Worm (Caenorhabditis elegans) whole organism, L2 larva: ENCODE measurements around the gene H03E18.2.

ENCODE experiments used
- C34F6.9 ChIP-seq: fragments of 150-350 bp; optimal IDR thresholded peaks from 2 replicates; lab custom pipeline; 2014; ENCODE audit warnings: missing biosample characterization, missing genetic modification characterization
- F13H6.1 ChIP-seq: sonication (generic microtip); optimal IDR thresholded peaks from 2 replicates; lab custom pipeline; 2016; ENCODE audit warnings: missing genetic modification characterization, missing compliant biosample characterization
- R02D3.7 ChIP-seq: fragments of 150-350 bp; optimal IDR thresholded peaks from 2 replicates; lab custom pipeline; 2014; ENCODE audit warnings: missing biosample characterization, missing genetic modification characterization
- Y55F3AM.14 ChIP-seq: fragments of 200-800 bp; sonication (Bioruptor generic); optimal IDR thresholded peaks from 2 replicates; lab custom pipeline; 2018; ENCODE audit warnings: mild to moderate bottlenecking, missing genetic modification characterization, missing compliant biosample characterization
- ZK546.5 ChIP-seq: sonication (generic microtip); optimal IDR thresholded peaks from 2 replicates; lab custom pipeline; 2017; ENCODE audit warnings: missing biosample characterization, missing genetic modification characterization
- alr-1 ChIP-seq: fragments of 150-350 bp; optimal IDR thresholded peaks from 2 replicates; lab custom pipeline; 2014; ENCODE audit warnings: missing biosample characterization, missing genetic modification characterization
- aly-2 ChIP-seq: fragments of 150-350 bp; optimal IDR thresholded peaks from 2 replicates; lab custom pipeline; 2014; ENCODE audit warnings: missing biosample characterization, missing genetic modification characterization
- ama-1 ChIP-seq: fragments of 150-350 bp; optimal IDR thresholded peaks from 2 replicates; lab custom pipeline; 2018; ENCODE audit warnings: inconsistent platforms
- blmp-1 ChIP-seq: sonication (generic microtip); optimal IDR thresholded peaks from 2 replicates; lab custom pipeline; 2017; ENCODE audit warnings: missing genetic modification characterization, mild to moderate bottlenecking, missing compliant biosample characterization, antibody characterized with exemption, moderate library complexity; ENCODE audit not compliant: insufficient read depth
- ceh-16 ChIP-seq: fragments of 150-350 bp; optimal IDR thresholded peaks from 2 replicates; lab custom pipeline; 2014; ENCODE audit warnings: missing biosample characterization, missing genetic modification characterization
- ceh-82 ChIP-seq: fragments of 150-350 bp; optimal IDR thresholded peaks from 2 replicates; lab custom pipeline; 2014; ENCODE audit warnings: missing biosample characterization, missing genetic modification characterization
- crh-2 ChIP-seq: sonication (generic microtip); optimal IDR thresholded peaks from 2 replicates; lab custom pipeline; 2017; ENCODE audit warnings: missing biosample characterization, missing genetic modification characterization
- dmd-4 ChIP-seq: sonication (generic microtip); optimal IDR thresholded peaks from 2 replicates; lab custom pipeline; 2017; ENCODE audit warnings: missing biosample characterization, missing genetic modification characterization
- egl-27 ChIP-seq: sonication (generic microtip); optimal IDR thresholded peaks from 3 replicates; lab custom pipeline; 2017; ENCODE audit warnings: missing biosample characterization, missing genetic modification reagents, missing genetic modification characterization
- elt-1 ChIP-seq: fragments of 150-350 bp; optimal IDR thresholded peaks from 2 replicates; lab custom pipeline; 2014; ENCODE audit warnings: missing biosample characterization, missing genetic modification characterization
- elt-3 ChIP-seq: sonication (generic microtip); optimal IDR thresholded peaks from 2 replicates; lab custom pipeline; 2017; ENCODE audit warnings: missing biosample characterization, missing genetic modification characterization
- fos-1 ChIP-seq: fragments of 150-350 bp; optimal IDR thresholded peaks from 2 replicates; lab custom pipeline; 2014; ENCODE audit warnings: missing biosample characterization, missing genetic modification characterization
- gmeb-1 ChIP-seq: fragments of 150-350 bp; optimal IDR thresholded peaks from 2 replicates; lab custom pipeline; 2014; ENCODE audit warnings: missing biosample characterization, missing genetic modification characterization
- lin-11 ChIP-seq: fragments of 150-350 bp; sonication (generic microtip); optimal IDR thresholded peaks from 2 replicates; lab custom pipeline; 2014; ENCODE audit warnings: missing biosample characterization, missing genetic modification characterization, inconsistent platforms, mixed read lengths
- lin-13 ChIP-seq: fragments of 150-350 bp; optimal IDR thresholded peaks from 2 replicates; lab custom pipeline; 2014; ENCODE audit warnings: missing biosample characterization, missing genetic modification reagents, missing genetic modification characterization
- lin-39 ChIP-seq: fragments of 150-350 bp; optimal IDR thresholded peaks from 2 replicates; lab custom pipeline; 2014; ENCODE audit warnings: missing biosample characterization, missing genetic modification reagents, missing genetic modification characterization
- lsy-2 ChIP-seq, 2 experiments: fragments of 150-350 bp in 1 of 2; sonication (generic microtip) in 1 of 2; optimal IDR thresholded peaks; 2 replicates each; lab custom pipeline; 2014 to 2017; ENCODE audit warnings: missing biosample characterization in 2 of 2, missing genetic modification characterization in 2 of 2
- mab-5 ChIP-seq: fragments of 150-350 bp; optimal IDR thresholded peaks from 2 replicates; lab custom pipeline; 2014; ENCODE audit warnings: missing biosample characterization, missing genetic modification characterization
- mbf-1 ChIP-seq: sonication (generic microtip); optimal IDR thresholded peaks from 2 replicates; lab custom pipeline; 2017; ENCODE audit warnings: missing biosample characterization, missing genetic modification characterization
- mdl-1 ChIP-seq, 2 experiments: fragments of 150-350 bp in 1 of 2; sonication (generic microtip) in 1 of 2; optimal IDR thresholded peaks; 2 replicates each; lab custom pipeline; 2017; ENCODE audit warnings: missing biosample characterization in 2 of 2, missing genetic modification characterization in 2 of 2
- nhr-10 ChIP-seq: sonication (generic microtip); optimal IDR thresholded peaks from 2 replicates; lab custom pipeline; 2017; ENCODE audit warnings: missing biosample characterization, missing genetic modification characterization
- nhr-11 ChIP-seq: fragments of 150-350 bp; optimal IDR thresholded peaks from 2 replicates; lab custom pipeline; 2014; ENCODE audit warnings: missing biosample characterization, missing genetic modification characterization
- nhr-12 ChIP-seq: fragments of 150-350 bp; optimal IDR thresholded peaks from 2 replicates; lab custom pipeline; 2014; ENCODE audit warnings: missing biosample characterization, missing genetic modification characterization
- nhr-129 ChIP-seq: fragments of 150-350 bp; optimal IDR thresholded peaks from 2 replicates; lab custom pipeline; 2014; ENCODE audit warnings: missing biosample characterization, missing genetic modification characterization
- nhr-21 ChIP-seq: fragments of 150-350 bp; optimal IDR thresholded peaks from 2 replicates; lab custom pipeline; 2014; ENCODE audit warnings: missing biosample characterization, missing genetic modification characterization
- nhr-23 ChIP-seq: fragments of 150-350 bp; optimal IDR thresholded peaks from 2 replicates; lab custom pipeline; 2014; ENCODE audit warnings: missing biosample characterization, missing genetic modification reagents, missing genetic modification characterization
- nhr-237 ChIP-seq: fragments of 150-350 bp; optimal IDR thresholded peaks from 2 replicates; lab custom pipeline; 2014; ENCODE audit warnings: missing biosample characterization, missing genetic modification characterization
- nhr-25 ChIP-seq: fragments of 150-350 bp; sonication (generic microtip); optimal IDR thresholded peaks from 3 replicates; lab custom pipeline; 2014; ENCODE audit warnings: missing biosample characterization, missing genetic modification characterization
- nhr-6 ChIP-seq: fragments of 150-350 bp; optimal IDR thresholded peaks from 2 replicates; lab custom pipeline; 2014; ENCODE audit warnings: missing biosample characterization, missing genetic modification characterization
- nhr-77 ChIP-seq: fragments of 150-350 bp; optimal IDR thresholded peaks from 2 replicates; lab custom pipeline; 2014; ENCODE audit warnings: missing biosample characterization, missing genetic modification characterization
- peb-1 ChIP-seq: fragments of 150-350 bp; optimal IDR thresholded peaks from 2 replicates; lab custom pipeline; 2014; ENCODE audit warnings: missing biosample characterization, missing genetic modification characterization
- sem-4 ChIP-seq: fragments of 150-350 bp; optimal IDR thresholded peaks from 2 replicates; lab custom pipeline; 2014; ENCODE audit warnings: missing biosample characterization, missing genetic modification reagents, missing genetic modification characterization
- skn-1 ChIP-seq: sonication (generic microtip); optimal IDR thresholded peaks from 2 replicates; lab custom pipeline; 2017; ENCODE audit warnings: missing biosample characterization, missing genetic modification characterization
- sma-3 ChIP-seq: sonication (generic microtip); optimal IDR thresholded peaks from 2 replicates; lab custom pipeline; 2016; ENCODE audit warnings: missing genetic modification reagents, missing genetic modification characterization, missing compliant biosample characterization
- sma-9 ChIP-seq, 2 experiments: fragments of 150-350 bp in 1 of 2; sonication (generic microtip) in 1 of 2; optimal IDR thresholded peaks; 2 replicates each; lab custom pipeline; 2014 to 2016; ENCODE audit warnings: missing genetic modification characterization in 2 of 2, mild to moderate bottlenecking in 1 of 2, missing biosample characterization in 1 of 2, missing compliant biosample characterization in 1 of 2, missing genetic modification reagents in 1 of 2, moderate library complexity in 1 of 2
- snpc-4 ChIP-seq: fragments of 150-350 bp; optimal IDR thresholded peaks from 2 replicates; lab custom pipeline; 2014; ENCODE audit warnings: missing biosample characterization, missing genetic modification characterization
- unc-39 ChIP-seq: fragments of 150-350 bp; optimal IDR thresholded peaks from 2 replicates; lab custom pipeline; 2014; ENCODE audit warnings: missing biosample characterization, missing genetic modification characterization
- unc-55 ChIP-seq: fragments of 150-350 bp; sonication (generic microtip); optimal IDR thresholded peaks from 3 replicates; lab custom pipeline; 2014; ENCODE audit warnings: missing biosample characterization, missing genetic modification reagents, missing genetic modification characterization
- unc-62 ChIP-seq: fragments of 150-350 bp; optimal IDR thresholded peaks from 2 replicates; lab custom pipeline; 2014; ENCODE audit warnings: missing biosample characterization, missing genetic modification reagents, missing genetic modification characterization
- zag-1 ChIP-seq: fragments of 150-350 bp; optimal IDR thresholded peaks from 2 replicates; lab custom pipeline; 2014; ENCODE audit warnings: missing biosample characterization, missing genetic modification characterization
- ztf-1 ChIP-seq: fragments of 200-800 bp; sonication (Bioruptor generic); conservative IDR thresholded peaks from 2 replicates; pipeline ENCODE4 v1.3.6; 2022; ENCODE audit warnings: missing genetic modification characterization, missing compliant biosample characterization
- ztf-11 ChIP-seq: sonication (generic microtip); optimal IDR thresholded peaks from 2 replicates; lab custom pipeline; 2017; ENCODE audit warnings: missing biosample characterization, missing genetic modification characterization
- ztf-4 ChIP-seq: fragments of 150-350 bp; optimal IDR thresholded peaks from 2 replicates; lab custom pipeline; 2014; ENCODE audit warnings: missing biosample characterization, missing genetic modification characterization

H03E18.2 gene

ce11 chrX:8476308-8476707 is 44.0 kb downstream of the H03E18.2 start:
- no peak for TF ChIP-seq mab-5 (tag; lab: Kevin White, UChicago)
- TF ChIP-seq mdl-1 (tag; optimal IDR thresholded peaks at IDR 0.05; lab: Kevin White, UChicago), result peak; percentile 62 to 70
- TF ChIP-seq zag-1 (tag; lab: Kevin White, UChicago), result peak; percentile 32
- no peak for TF ChIP-seq elt-1 (tag; lab: Kevin White, UChicago)
- TF ChIP-seq lsy-2 (tag; optimal IDR thresholded peaks at IDR 0.05; lab: Kevin White, UChicago), result peak in 1 of 2 experiments; percentile 7
- no peak for TF ChIP-seq ceh-82
- no peak for TF ChIP-seq lin-13 (GFP tag; lab: Kevin White, UChicago)
- TF ChIP-seq sem-4 (tag; lab: Kevin White, UChicago), result peak; percentile 34

- TF ChIP-seq peb-1, result no peak
- no peak for TF ChIP-seq Y55F3AM.14
- TF ChIP-seq nhr-237 (tag; lab: Kevin White, UChicago), result no peak
- no peak for TF ChIP-seq unc-55 (GFP tag; lab: Kevin White, UChicago)
- no peak for TF ChIP-seq R02D3.7 (tag; lab: Kevin White, UChicago)
- no peak for TF ChIP-seq blmp-1 (tag; lab: Kevin White, UChicago)
Observed at ce11 chrX:8475759-8476228, 44.5 kb downstream of the H03E18.2 start, which contains the start of gene nhr-14. nhr-14 (minus strand) TSS chrX:8476178.

- no peak for TF ChIP-seq nhr-77 (tag; lab: Kevin White, UChicago)
- TF ChIP-seq lin-11 (tag; lab: Kevin White, UChicago), result no peak
- no peak for TF ChIP-seq ztf-11 (tag; lab: Kevin White, UChicago)
- TF ChIP-seq skn-1 (tag; lab: Kevin White, UChicago), result no peak
- TF ChIP-seq C34F6.9, result no peak
- TF ChIP-seq R02D3.7 (tag; lab: Kevin White, UChicago), result no peak
- TF ChIP-seq sma-3 (GFP tag; lab: Kevin White, UChicago), result peak; percentile 97
- TF ChIP-seq ztf-4 (tag; lab: Kevin White, UChicago), result peak; percentile 83
- TF ChIP-seq nhr-23 (tag; lab: Kevin White, UChicago), result no peak
- no peak for TF ChIP-seq ceh-82
- peak; percentile 99 for TF ChIP-seq sma-9 (GFP tag; optimal IDR thresholded peaks at IDR 0.05; lab: Kevin White, UChicago)
- peak; percentile 67 for TF ChIP-seq sma-9 (tag; optimal IDR thresholded peaks at IDR 0.05; lab: Kevin White, UChicago)
- no peak for TF ChIP-seq ZK546.5 (tag; lab: Kevin White, UChicago)
- TF ChIP-seq lsy-2 (tag; optimal IDR thresholded peaks at IDR 0.05; lab: Kevin White, UChicago), result peak in 1 of 2 experiments; percentile 69
- peak; percentile 70 to 78 for TF ChIP-seq mdl-1 (tag; optimal IDR thresholded peaks at IDR 0.05; lab: Kevin White, UChicago)
- peak; percentile 24 for TF ChIP-seq mab-5 (tag; lab: Kevin White, UChicago)
- no peak for TF ChIP-seq unc-55 (GFP tag; lab: Kevin White, UChicago)
- TF ChIP-seq F13H6.1, result peak; percentile 49
- TF ChIP-seq nhr-25 (tag; lab: Kevin White, UChicago), result peak; percentile 94
- TF ChIP-seq unc-62 (GFP tag; lab: Kevin White, UChicago), result peak; percentile 65
- no peak for TF ChIP-seq zag-1 (tag; lab: Kevin White, UChicago)
- TF ChIP-seq nhr-10 (tag; lab: Kevin White, UChicago), result no peak
- peak; percentile 82 for TF ChIP-seq crh-2 (tag; lab: Kevin White, UChicago)
- TF ChIP-seq Y55F3AM.14, result peak; percentile 52
- no peak for TF ChIP-seq aly-2 (tag; lab: Kevin White, UChicago)
- peak; percentile 79 for TF ChIP-seq nhr-129 (tag; lab: Kevin White, UChicago)
- peak; percentile 31 for TF ChIP-seq ama-1 (lab: Kevin White, UChicago)
- no peak for TF ChIP-seq lin-39
- TF ChIP-seq nhr-21 (tag; lab: Kevin White, UChicago), result peak; percentile 98
- no peak for TF ChIP-seq ceh-16 (tag; lab: Kevin White, UChicago)
- peak; percentile 89 for TF ChIP-seq sem-4 (tag; lab: Kevin White, UChicago)
- no peak for TF ChIP-seq alr-1 (tag; lab: Kevin White, UChicago)
- peak; percentile 63 for TF ChIP-seq gmeb-1 (tag; lab: Kevin White, UChicago)
- peak; percentile 85 for TF ChIP-seq nhr-6 (tag; lab: Kevin White, UChicago)
- TF ChIP-seq fos-1, result peak; percentile 62
- no peak for TF ChIP-seq snpc-4
- TF ChIP-seq nhr-12 (tag; lab: Kevin White, UChicago), result no peak
- no peak for TF ChIP-seq peb-1
- no peak for TF ChIP-seq ztf-1 (GFP tag; lab: Robert Waterston, UW)
- no peak for TF ChIP-seq unc-39 (tag; lab: Kevin White, UChicago)
- TF ChIP-seq lin-13 (GFP tag; lab: Kevin White, UChicago), result no peak
- TF ChIP-seq elt-1 (tag; lab: Kevin White, UChicago), result no peak
- TF ChIP-seq egl-27, result peak; percentile 88
- peak; percentile 87 for TF ChIP-seq blmp-1 (tag; lab: Kevin White, UChicago)
- TF ChIP-seq nhr-11 (tag; lab: Kevin White, UChicago), result no peak
- no peak for TF ChIP-seq elt-3 (tag; lab: Kevin White, UChicago)
- TF ChIP-seq dmd-4 (tag; lab: Kevin White, UChicago), result no peak
- no peak for TF ChIP-seq mbf-1
- TF ChIP-seq nhr-237 (tag; lab: Kevin White, UChicago), result no peak
Observed at ce11 chrX:8475142-8475541, 45.2 kb downstream of the H03E18.2 start.
